Worm (Caenorhabditis elegans): ENCODE measurements around the gene sfxn-1.1.

The sfxn-1.1 gene

DNA sequence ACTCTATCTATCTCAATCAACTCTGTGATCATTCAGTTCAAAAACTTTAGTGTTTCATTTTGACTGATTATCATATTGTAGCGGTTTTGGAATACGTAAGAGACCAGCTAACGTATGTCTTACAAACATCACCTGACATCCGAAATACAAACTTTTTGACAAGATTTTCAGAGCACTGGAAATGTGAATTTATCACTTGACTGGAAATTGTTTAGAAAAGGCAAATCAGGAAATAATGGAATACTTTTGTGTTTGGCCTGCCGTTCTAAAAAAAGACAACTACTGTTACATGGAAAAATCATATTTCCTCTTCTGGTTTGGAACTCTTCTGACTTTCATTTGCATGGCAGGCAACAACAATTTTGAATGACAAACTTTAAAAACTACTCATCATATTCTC lies 32.9 kb upstream of the sfxn-1.1 start, which contains the start of gene F35H8.12:
TSS of gene F35H8.12 (plus strand) at position 301 of the 400 bp plus-strand sequence.
- TF ChIP-seq efl-1 (optimal IDR thresholded peaks at IDR 0.05) (no peak), efl-1 (GFP tag; optimal IDR thresholded peaks at IDR 0.05 in 1 of 2) (peak in 1 of 2 experiments; percentile 43), vab-15 (tag; optimal IDR thresholded peaks at IDR 0.05) (no peak), hlh-17 (GFP tag; optimal IDR thresholded peaks at IDR 0.05; ENCODE audit: borderline replicate concordance) (no peak)

DNA sequence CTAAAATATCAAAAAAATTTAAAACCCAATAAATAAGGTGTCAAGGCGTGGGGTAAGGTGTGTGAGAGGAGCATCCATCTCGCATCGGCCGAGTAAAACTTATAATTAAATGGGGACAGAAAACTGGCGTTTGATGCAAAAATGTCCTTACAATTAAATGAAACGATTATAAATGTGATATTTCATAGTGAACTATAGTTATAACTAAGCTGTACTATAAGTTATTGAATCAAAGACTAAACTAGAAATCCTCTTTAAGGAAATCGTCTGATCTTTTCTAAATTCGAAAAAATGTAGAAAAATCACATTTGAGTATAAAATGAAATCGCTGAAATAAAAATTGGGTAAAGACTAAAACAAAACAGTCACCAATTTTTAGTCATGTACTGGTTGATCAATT lies 32.0 kb upstream of the sfxn-1.1 start, which contains the start of gene sra-6:
TSS of gene sra-6 (minus strand) at position 101 of the 400 bp plus-strand sequence.
- TF ChIP-seq fos-1 (tag; optimal IDR thresholded peaks at IDR 0.05) (no peak), lir-3 (tag; optimal IDR thresholded peaks at IDR 0.05; ENCODE audit: poor library complexity) (no peak), ceh-82 (tag; optimal IDR thresholded peaks at IDR 0.05) (no peak), lin-13 (GFP tag; optimal IDR thresholded peaks at IDR 0.05) (no peak), ets-5 (GFP tag; IDR thresholded peaks at IDR 0.05) (no peak), mab-9 (GFP tag; IDR thresholded peaks at IDR 0.05) (no peak), mep-1 (tag; optimal IDR thresholded peaks at IDR 0.05) (no peak), nhr-20 (tag; optimal IDR thresholded peaks at IDR 0.05) (no peak), lin-14 (GFP tag; optimal IDR thresholded peaks at IDR 0.05) (no peak), lin-15B (tag; optimal IDR thresholded peaks at IDR 0.05) (no peak), fkh-10 (GFP tag; optimal IDR thresholded peaks at IDR 0.05) (no peak), ceh-90 (tag; optimal IDR thresholded peaks at IDR 0.05) (no peak), F16B12.6 (tag; optimal IDR thresholded peaks at IDR 0.05) (no peak), dsc-1 (tag; optimal IDR thresholded peaks at IDR 0.05) (no peak), nhr-84 (tag; optimal IDR thresholded peaks at IDR 0.05) (no peak), nhr-76 (tag; optimal IDR thresholded peaks at IDR 0.05) (no peak), nhr-12 (tag; optimal IDR thresholded peaks at IDR 0.05) (no peak), ceh-88 (GFP tag; IDR thresholded peaks at IDR 0.05) (no peak), hlh-17 (GFP tag; optimal IDR thresholded peaks at IDR 0.05; ENCODE audit: borderline replicate concordance) (no peak), lin-35 (GFP tag; optimal IDR thresholded peaks at IDR 0.05) (no peak)

DNA sequence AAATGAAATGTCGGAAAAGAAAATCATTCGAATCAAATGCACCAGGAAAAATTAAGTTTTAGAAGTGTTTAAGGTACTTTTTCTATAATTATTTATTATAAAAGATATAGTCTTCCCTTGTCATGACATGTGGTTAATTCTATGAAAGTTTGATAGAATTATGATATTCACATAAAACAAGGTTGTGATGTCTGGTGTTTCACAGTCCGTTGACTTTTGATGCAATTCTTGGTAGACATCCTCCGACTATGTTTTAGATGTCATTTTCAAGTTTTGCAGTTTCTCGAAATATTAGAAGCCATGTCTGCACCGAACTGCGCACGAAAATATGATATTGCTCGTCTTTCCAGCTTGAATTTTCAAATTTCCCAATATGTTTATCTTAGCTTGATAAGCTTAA lies 25.7 kb upstream of the sfxn-1.1 start, which contains the start of gene sra-7:
TSS of gene sra-7 (plus strand) at position 301 of the 400 bp plus-strand sequence.
- TF ChIP-seq efl-3 (GFP tag; optimal IDR thresholded peaks at IDR 0.05) (no peak), fkh-8 (tag; optimal IDR thresholded peaks at IDR 0.05) (peak; percentile 10)

DNA sequence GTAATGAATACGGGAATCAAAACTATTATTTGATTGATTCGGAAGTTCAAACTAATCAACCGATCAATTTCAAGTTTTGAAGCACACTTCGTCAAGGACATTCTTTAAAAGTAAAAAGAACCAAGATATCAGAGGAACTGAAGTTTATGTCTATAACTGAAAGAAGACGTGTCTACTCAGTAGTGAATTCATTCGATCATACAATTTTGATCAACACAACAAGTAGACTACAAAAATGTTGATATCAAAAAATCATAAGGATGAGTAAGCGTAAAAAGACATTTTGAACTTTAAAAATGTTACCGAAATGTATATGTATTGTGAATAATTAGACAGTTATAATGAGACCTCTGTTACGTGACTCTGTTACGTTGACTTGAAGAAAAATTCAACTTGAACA lies 24.1 kb upstream of the sfxn-1.1 start, which contains the start of gene sra-4:
TSS of gene sra-4 (minus strand) at position 101 of the 400 bp plus-strand sequence.
- no peak for TF ChIP-seq efl-1 (optimal IDR thresholded peaks at IDR 0.05)
- TF ChIP-seq efl-1 (GFP tag; optimal IDR thresholded peaks at IDR 0.05 in 1 of 2) = no peak
- TF ChIP-seq nhr-19 (GFP tag; conservative IDR thresholded peaks at IDR 0.05) = no peak
- no peak for TF ChIP-seq fos-1 (tag; optimal IDR thresholded peaks at IDR 0.05)
- TF ChIP-seq nhr-85 (tag) = no peak
- no peak for TF ChIP-seq skn-1 (tag; optimal IDR thresholded peaks at IDR 0.05)
- no peak for TF ChIP-seq elt-2 (tag; optimal IDR thresholded peaks at IDR 0.05)
- no peak for TF ChIP-seq hlh-4 (tag; optimal IDR thresholded peaks at IDR 0.05)
- TF ChIP-seq ets-5 (GFP tag; IDR thresholded peaks at IDR 0.05) = no peak
- TF ChIP-seq lir-3 (tag; optimal IDR thresholded peaks at IDR 0.05; ENCODE audit: poor library complexity) = no peak
- no peak for TF ChIP-seq lin-35 (GFP tag; optimal IDR thresholded peaks at IDR 0.05)
- TF ChIP-seq ceh-8 (GFP tag; optimal IDR thresholded peaks at IDR 0.05) = no peak
- TF ChIP-seq zip-4 (GFP tag; optimal IDR thresholded peaks at IDR 0.05) = no peak

DNA sequence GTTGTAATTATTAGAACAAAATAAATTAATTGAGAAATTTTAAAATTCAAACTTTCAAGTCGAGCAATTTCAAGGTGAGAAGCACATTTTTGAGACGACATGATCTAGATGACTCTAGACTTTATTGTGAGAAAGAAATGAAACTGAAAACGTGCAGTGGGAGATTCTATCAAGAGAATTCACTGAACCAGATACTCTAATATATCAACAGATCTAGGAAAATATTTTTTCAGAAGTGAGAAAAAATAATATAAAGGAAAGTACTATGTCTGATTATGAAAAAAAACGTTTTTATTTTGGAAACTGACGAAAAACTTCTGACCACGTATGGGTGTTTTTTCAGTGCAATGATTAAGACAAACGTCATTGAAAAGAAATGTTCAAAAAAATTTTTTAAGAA lies 22.0 kb upstream of the sfxn-1.1 start, which contains the start of gene sra-3:
TSS of gene sra-3 (minus strand) at position 101 of the 400 bp plus-strand sequence.
- TF ChIP-seq hlh-4 (tag; optimal IDR thresholded peaks at IDR 0.05) = no peak
- TF ChIP-seq xbp-1 (tag; optimal IDR thresholded peaks at IDR 0.05) = no peak
- no peak for TF ChIP-seq zip-4 (GFP tag; optimal IDR thresholded peaks at IDR 0.05)
